Worm (Caenorhabditis elegans) whole organism, L1 larva: Measurements from ENCODE around the gene srv-25.
A peak's percentile ranks its signal among the peaks of the same experiment; 100 is the strongest.

Experiments
- C16A3.4 ChIP-seq: fragments of 150-350 bp; optimal IDR thresholded peaks from 2 replicates; lab custom pipeline; 2014; ENCODE audit warnings: missing biosample characterization, missing genetic modification characterization
- F16B12.6 ChIP-seq: fragments of 150-350 bp; optimal IDR thresholded peaks from 2 replicates; lab custom pipeline; 2014; ENCODE audit warnings: missing biosample characterization, missing genetic modification characterization
- Y116A8C.19 ChIP-seq: sonication (generic microtip); optimal IDR thresholded peaks from 2 replicates; lab custom pipeline; 2016; ENCODE audit warnings: missing compliant biosample characterization, missing genetic modification characterization, borderline replicate concordance
- aha-1 ChIP-seq: fragments of 150-350 bp; optimal IDR thresholded peaks from 2 replicates; lab custom pipeline; 2014; ENCODE audit warnings: missing biosample characterization, missing genetic modification characterization
- alr-1 ChIP-seq: fragments of 200-800 bp; sonication (Bioruptor generic); optimal IDR thresholded peaks from 2 replicates; lab custom pipeline; 2018; ENCODE audit warnings: borderline replicate concordance, mild to moderate bottlenecking, missing genetic modification characterization, missing compliant biosample characterization
- blmp-1 ChIP-seq: fragments of 150-350 bp; optimal IDR thresholded peaks from 2 replicates; lab custom pipeline; 2014; ENCODE audit warnings: missing biosample characterization, missing genetic modification characterization
- ceh-63 ChIP-seq: fragments of 200-800 bp; sonication (Bioruptor generic); optimal IDR thresholded peaks from 2 replicates; lab custom pipeline; 2018; ENCODE audit warnings: mild to moderate bottlenecking, missing genetic modification characterization, missing compliant biosample characterization
- ceh-8 ChIP-seq: fragments of 200-800 bp; sonication (Bioruptor generic); optimal IDR thresholded peaks from 2 replicates; lab custom pipeline; 2018; ENCODE audit warnings: mild to moderate bottlenecking, missing genetic modification characterization, moderate library complexity, missing compliant biosample characterization
- ceh-82 ChIP-seq, 3 experiments: fragments of 150-350 bp in 1 of 3; sonication (generic microtip) in 2 of 3; optimal IDR thresholded peaks; 2 replicates each; lab custom pipeline; 2014 to 2017; ENCODE audit warnings: missing biosample characterization in 3 of 3, missing genetic modification characterization in 3 of 3
- ces-1 ChIP-seq: fragments of 150-350 bp; optimal IDR thresholded peaks from 2 replicates; lab custom pipeline; 2014; ENCODE audit warnings: missing biosample characterization, missing genetic modification reagents, missing genetic modification characterization
- dsc-1 ChIP-seq: sonication (generic microtip); optimal IDR thresholded peaks from 2 replicates; lab custom pipeline; 2016; ENCODE audit warnings: mild to moderate bottlenecking, missing genetic modification characterization, missing compliant biosample characterization
- efl-1 ChIP-seq, 4 experiments: fragments of 150-350 bp; optimal IDR thresholded peaks in 3 of 4; peaks in 1 of 4; 1 replicate in 1 of 4; 2 replicates in 3 of 4; lab custom pipeline; 2014; ENCODE audit warnings: missing biosample characterization in 2 of 4, missing genetic modification characterization in 2 of 4, missing genetic modification reagents in 2 of 4
- efl-3 ChIP-seq: fragments of 200-800 bp; sonication (Bioruptor generic); optimal IDR thresholded peaks from 2 replicates; lab custom pipeline; 2018; ENCODE audit warnings: mild to moderate bottlenecking, missing genetic modification characterization, missing compliant biosample characterization
- egl-13 ChIP-seq: sonication (generic microtip); optimal IDR thresholded peaks from 2 replicates; lab custom pipeline; 2016; ENCODE audit warnings: missing genotype, missing genetic modification reagents, missing genetic modification characterization, missing compliant biosample characterization
- elt-2 ChIP-seq: sonication (generic microtip); optimal IDR thresholded peaks from 2 replicates; lab custom pipeline; 2016; ENCODE audit warnings: missing genetic modification characterization, mild to moderate bottlenecking, inconsistent platforms, missing compliant biosample characterization, missing genetic modification reagents
- ets-5 ChIP-seq: fragments of 200-800 bp; sonication (Bioruptor generic); IDR thresholded peaks from 2 replicates; pipeline ENCODE4 v1.3.6; 2022; ENCODE audit warnings: missing genetic modification characterization, missing compliant biosample characterization
- fkh-10 ChIP-seq: sonication (generic microtip); optimal IDR thresholded peaks from 2 replicates; lab custom pipeline; 2017; ENCODE audit warnings: missing biosample characterization, missing genetic modification reagents, missing genetic modification characterization
- fkh-4 ChIP-seq: sonication (generic microtip); optimal IDR thresholded peaks from 2 replicates; lab custom pipeline; 2016; ENCODE audit warnings: missing compliant biosample characterization, missing genetic modification characterization, borderline replicate concordance
- fkh-8 ChIP-seq: sonication (generic microtip); optimal IDR thresholded peaks from 2 replicates; lab custom pipeline; 2016; ENCODE audit warnings: mild to moderate bottlenecking, missing genetic modification characterization, missing compliant biosample characterization
- fos-1 ChIP-seq: fragments of 150-350 bp; optimal IDR thresholded peaks from 2 replicates; lab custom pipeline; 2014; ENCODE audit warnings: missing biosample characterization, missing genetic modification characterization
- hlh-4 ChIP-seq: sonication (generic microtip); optimal IDR thresholded peaks from 2 replicates; lab custom pipeline; 2016; ENCODE audit warnings: mild to moderate bottlenecking, missing genetic modification characterization, missing compliant biosample characterization
- hpl-2 ChIP-seq: fragments of 150-350 bp; optimal IDR thresholded peaks from 2 replicates; lab custom pipeline; 2014; ENCODE audit warnings: missing biosample characterization, missing genetic modification reagents, missing genetic modification characterization
- irx-1 ChIP-seq: sonication (generic microtip); optimal IDR thresholded peaks from 2 replicates; lab custom pipeline; 2016; ENCODE audit warnings: missing genetic modification characterization, missing compliant biosample characterization
- isw-1 ChIP-seq: fragments of 200-800 bp; sonication (Bioruptor generic); IDR thresholded peaks from 2 replicates; pipeline ENCODE4 v1.3.6; 2022; ENCODE audit warnings: missing genetic modification characterization, missing compliant biosample characterization
- lin-13 ChIP-seq: fragments of 150-350 bp; optimal IDR thresholded peaks from 2 replicates; lab custom pipeline; 2014; ENCODE audit warnings: missing biosample characterization, missing genetic modification reagents, missing genetic modification characterization
- lin-14 ChIP-seq: fragments of 200-800 bp; sonication (Bioruptor generic); optimal IDR thresholded peaks from 2 replicates; lab custom pipeline; 2018; ENCODE audit warnings: mild to moderate bottlenecking, missing genetic modification characterization, moderate library complexity, missing compliant biosample characterization
- lin-15B ChIP-seq: fragments of 150-350 bp; sonication (generic microtip); optimal IDR thresholded peaks from 3 replicates; lab custom pipeline; 2014; ENCODE audit warnings: missing biosample characterization, missing genetic modification characterization
- lin-39 ChIP-seq: fragments of 150-350 bp; optimal IDR thresholded peaks from 2 replicates; lab custom pipeline; 2014; ENCODE audit warnings: missing biosample characterization, missing genetic modification reagents, missing genetic modification characterization
- lir-3 ChIP-seq: sonication (generic microtip); optimal IDR thresholded peaks from 2 replicates; lab custom pipeline; 2016; ENCODE audit warnings: mild to moderate bottlenecking, missing genetic modification characterization, moderate library complexity, missing compliant biosample characterization; ENCODE audit not compliant: poor library complexity
- lsy-2 ChIP-seq, 2 experiments: fragments of 150-350 bp; optimal IDR thresholded peaks; 2 replicates each; lab custom pipeline; 2014; ENCODE audit warnings: missing biosample characterization in 2 of 2, missing genetic modification characterization in 2 of 2
- mab-9 ChIP-seq: fragments of 200-800 bp; sonication (Bioruptor generic); IDR thresholded peaks from 2 replicates; pipeline ENCODE4 v1.3.6; 2022; ENCODE audit warnings: missing genetic modification reagents, missing genetic modification characterization, missing compliant biosample characterization
- mef-2 ChIP-seq: fragments of 150-350 bp; optimal IDR thresholded peaks from 2 replicates; lab custom pipeline; 2014; ENCODE audit warnings: missing biosample characterization, missing genetic modification characterization
- nhr-11 ChIP-seq: fragments of 150-350 bp; optimal IDR thresholded peaks from 2 replicates; lab custom pipeline; 2014; ENCODE audit warnings: missing biosample characterization, missing genetic modification characterization
- nhr-19 ChIP-seq: fragments of 200-800 bp; sonication (Bioruptor generic); conservative IDR thresholded peaks from 2 replicates; pipeline ENCODE4 v1.3.6; 2022; ENCODE audit warnings: missing genetic modification characterization, missing compliant biosample characterization
- nhr-47 ChIP-seq: sonication (generic microtip); optimal IDR thresholded peaks from 2 replicates; lab custom pipeline; 2016; ENCODE audit warnings: mild to moderate bottlenecking, missing genetic modification characterization, moderate library complexity, missing compliant biosample characterization
- nhr-71 ChIP-seq: sonication (generic microtip); optimal IDR thresholded peaks from 2 replicates; lab custom pipeline; 2016; ENCODE audit warnings: mild to moderate bottlenecking, missing genetic modification characterization, moderate library complexity, missing compliant biosample characterization
- nhr-77 ChIP-seq: fragments of 150-350 bp; optimal IDR thresholded peaks from 2 replicates; lab custom pipeline; 2014; ENCODE audit warnings: missing biosample characterization, missing genetic modification characterization
- nhr-85 ChIP-seq: sonication (generic microtip); peaks from one replicate; lab custom pipeline; 2016; ENCODE audit warnings: missing genetic modification characterization, inconsistent platforms, missing compliant biosample characterization
- pqm-1 ChIP-seq: sonication (generic microtip); optimal IDR thresholded peaks from 3 replicates; lab custom pipeline; 2017; ENCODE audit warnings: missing biosample characterization, missing genetic modification characterization
- rnt-1 ChIP-seq: sonication (generic microtip); optimal IDR thresholded peaks from 2 replicates; lab custom pipeline; 2016; ENCODE audit warnings: mild to moderate bottlenecking, missing genetic modification characterization, moderate library complexity, missing compliant biosample characterization
- skn-1 ChIP-seq: fragments of 150-350 bp; optimal IDR thresholded peaks from 2 replicates; lab custom pipeline; 2014; ENCODE audit warnings: missing biosample characterization, missing genetic modification characterization
- snpc-4 ChIP-seq: fragments of 150-350 bp; optimal IDR thresholded peaks from 2 replicates; lab custom pipeline; 2014; ENCODE audit warnings: missing biosample characterization, missing genetic modification characterization
- snu-23 ChIP-seq: sonication (generic microtip); optimal IDR thresholded peaks from 2 replicates; lab custom pipeline; 2016; ENCODE audit warnings: missing genetic modification characterization, missing compliant biosample characterization
- sox-4 ChIP-seq: sonication (generic microtip); optimal IDR thresholded peaks from 2 replicates; lab custom pipeline; 2016; ENCODE audit warnings: missing genetic modification characterization, missing compliant biosample characterization
- sptf-1 ChIP-seq: fragments of 150-350 bp; optimal IDR thresholded peaks from 2 replicates; lab custom pipeline; 2014; ENCODE audit warnings: missing biosample characterization, missing genetic modification characterization
- sup-37 ChIP-seq: fragments of 200-800 bp; sonication (Bioruptor generic); optimal IDR thresholded peaks from 2 replicates; lab custom pipeline; 2018; ENCODE audit warnings: mild to moderate bottlenecking, missing genetic modification characterization, missing compliant biosample characterization
- tlp-1 ChIP-seq: fragments of 150-350 bp; optimal IDR thresholded peaks from 2 replicates; lab custom pipeline; 2014; ENCODE audit warnings: missing biosample characterization, missing genetic modification characterization
- vab-15 ChIP-seq: sonication (generic microtip); optimal IDR thresholded peaks from 2 replicates; lab custom pipeline; 2017; ENCODE audit warnings: missing genotype, mild to moderate bottlenecking, missing genetic modification characterization, missing compliant biosample characterization
- xbp-1 ChIP-seq: sonication (generic microtip); optimal IDR thresholded peaks from 2 replicates; lab custom pipeline; 2016; ENCODE audit warnings: missing genetic modification characterization, missing compliant biosample characterization
- zag-1 ChIP-seq: fragments of 150-350 bp; optimal IDR thresholded peaks from 2 replicates; lab custom pipeline; 2014; ENCODE audit warnings: missing biosample characterization, missing genetic modification characterization
- zip-4 ChIP-seq: fragments of 200-800 bp; sonication (Bioruptor generic); optimal IDR thresholded peaks from 2 replicates; lab custom pipeline; 2018; ENCODE audit warnings: mild to moderate bottlenecking, missing genetic modification characterization, moderate library complexity, missing compliant biosample characterization
- ztf-11 ChIP-seq, 2 experiments: sonication (generic microtip); optimal IDR thresholded peaks; 2 replicates each; lab custom pipeline; 2016 to 2017; ENCODE audit warnings: missing genetic modification characterization in 2 of 2, missing biosample characterization in 1 of 2, missing compliant biosample characterization in 1 of 2
- ztf-4 ChIP-seq: fragments of 150-350 bp; optimal IDR thresholded peaks from 2 replicates; lab custom pipeline; 2014; ENCODE audit warnings: missing biosample characterization, missing genetic modification characterization

srv-25 gene

DNA sequence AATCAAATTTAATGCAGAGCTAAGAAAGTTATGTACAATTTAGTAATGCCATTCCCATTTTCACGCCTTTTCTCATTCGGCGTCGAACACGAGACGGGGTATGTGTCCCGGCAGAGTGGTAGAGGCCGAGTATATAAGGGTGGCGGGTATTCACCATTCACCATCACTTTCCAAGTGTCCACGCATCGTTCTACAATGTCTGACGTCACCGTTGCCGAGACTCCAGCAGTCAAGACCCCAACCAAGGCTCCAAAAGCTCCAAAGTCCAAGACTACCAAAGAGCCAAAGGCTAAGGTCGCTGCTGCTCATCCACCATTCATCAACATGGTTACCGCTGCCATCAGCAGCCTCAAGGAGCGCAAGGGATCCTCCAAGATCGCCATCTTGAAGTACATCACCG is 9.5 kb downstream of the srv-25 start, which contains the start of gene hil-2 (continued):
- TF ChIP-seq C16A3.4 (peak; percentile 4), lir-3 (tag; lab: Kevin White, UChicago) (no peak), egl-13 (tag; lab: Kevin White, UChicago) (no peak), zip-4 (no peak), lsy-2 (tag; optimal IDR thresholded peaks at IDR 0.05; lab: Kevin White, UChicago) (no peak), fos-1 (tag; lab: Kevin White, UChicago) (no peak), mab-9 (GFP tag; lab: Robert Waterston, UW) (no peak), tlp-1 (tag; lab: Kevin White, UChicago) (no peak), efl-3 (GFP tag; lab: Kevin White, UChicago) (no peak), F16B12.6 (no peak), ceh-63 (GFP tag; lab: Kevin White, UChicago) (no peak), hlh-4 (no peak), irx-1 (no peak), snpc-4 (tag; lab: Kevin White, UChicago) (no peak), nhr-77 (tag; lab: Kevin White, UChicago) (no peak), sptf-1 (tag; lab: Kevin White, UChicago) (no peak), Y116A8C.19 (no peak), nhr-71 (tag; lab: Kevin White, UChicago) (peak; percentile 17), snu-23 (no peak), hpl-2 (no peak), aha-1 (tag; lab: Kevin White, UChicago) (no peak), nhr-85 (tag; lab: Kevin White, UChicago) (no peak), lin-39 (no peak), zag-1 (tag; lab: Kevin White, UChicago) (no peak), ceh-82 (tag; optimal IDR thresholded peaks at IDR 0.05; lab: Kevin White, UChicago) (peak in 1 of 3 experiments; percentile 44), nhr-11 (tag; lab: Kevin White, UChicago) (no peak), efl-1 (optimal IDR thresholded peaks at IDR 0.05; lab: Kevin White, UChicago) (peak in 1 of 2 experiments; percentile 23), efl-1 (GFP tag; optimal IDR thresholded peaks at IDR 0.05 in 1 of 2; lab: Kevin White, UChicago) (no peak), nhr-47 (tag; lab: Kevin White, UChicago) (peak; percentile 23), nhr-19 (GFP tag; lab: Robert Waterston, UW) (no peak), mef-2 (tag; lab: Kevin White, UChicago) (no peak), lin-14 (no peak), isw-1 (GFP tag; lab: Robert Waterston, UW) (no peak), fkh-8 (tag; lab: Kevin White, UChicago) (no peak), skn-1 (tag; lab: Kevin White, UChicago) (no peak), ets-5 (GFP tag; lab: Robert Waterston, UW) (no peak), ces-1 (GFP tag; lab: Kevin White, UChicago) (no peak), fkh-4 (tag; lab: Kevin White, UChicago) (no peak), ztf-11 (tag; optimal IDR thresholded peaks at IDR 0.05; lab: Kevin White, UChicago) (peak in 1 of 2 experiments; percentile 4), rnt-1 (tag; lab: Kevin White, UChicago) (no peak), blmp-1 (tag; lab: Kevin White, UChicago) (no peak), fkh-10 (no peak), vab-15 (tag; lab: Kevin White, UChicago) (no peak), sup-37 (no peak)

ce11 chrIV:6290741-6291140 is 12.8 kb downstream of the srv-25 start, which contains the start of gene srv-24:
srv-24 (minus strand) TSS chrIV:6290841.
- no peak for TF ChIP-seq snu-23
- no peak for TF ChIP-seq ztf-11 (tag; optimal IDR thresholded peaks at IDR 0.05; lab: Kevin White, UChicago)
- no peak for TF ChIP-seq alr-1 (tag; lab: Kevin White, UChicago)
- no peak for TF ChIP-seq C16A3.4
- no peak for TF ChIP-seq dsc-1 (tag; lab: Kevin White, UChicago)
- no peak for TF ChIP-seq lin-13 (GFP tag; lab: Kevin White, UChicago)
- TF ChIP-seq sox-4 (tag; lab: Kevin White, UChicago) = no peak
- TF ChIP-seq xbp-1 (tag; lab: Kevin White, UChicago) = no peak
- TF ChIP-seq lin-15B = no peak
- no peak for TF ChIP-seq ztf-4 (tag; lab: Kevin White, UChicago)
- no peak for TF ChIP-seq lin-39
- TF ChIP-seq elt-2 (tag; lab: Kevin White, UChicago) = no peak
- TF ChIP-seq pqm-1 = no peak
- TF ChIP-seq ceh-8 (GFP tag; lab: Kevin White, UChicago) = no peak
- TF ChIP-seq snpc-4 (tag; lab: Kevin White, UChicago) = no peak
